Fruit fly (Drosophila melanogaster): ENCODE data around the gene CD98hc.

DNA sequence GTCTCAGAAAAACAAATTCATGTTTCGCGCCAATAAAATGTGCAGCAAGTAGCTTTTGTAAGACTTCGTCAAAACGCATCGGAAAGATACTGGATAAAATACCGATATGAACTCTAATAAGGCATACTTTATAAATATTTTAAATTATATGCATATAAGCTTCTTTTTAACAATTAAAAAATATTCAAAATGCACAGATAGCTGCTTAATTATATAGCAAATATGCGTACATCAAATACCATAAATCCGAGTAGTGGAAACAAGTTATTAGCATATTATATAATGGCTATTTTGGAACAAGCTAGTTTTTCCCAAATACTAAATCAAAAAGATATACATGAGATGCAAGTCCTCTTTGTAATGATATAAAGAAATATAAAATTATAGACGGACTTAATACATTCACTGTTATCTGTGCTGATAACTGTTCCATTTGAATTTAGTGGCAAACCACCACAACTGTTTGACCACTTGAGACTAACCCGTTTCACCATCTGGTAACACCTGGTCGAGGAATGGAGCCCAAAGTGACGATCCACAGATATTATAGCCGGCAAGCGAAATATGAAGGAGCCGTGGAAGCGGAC, 21.4 kb upstream of the CD98hc start, which contains the start of gene PIG-H:
- no peak for TF ChIP-seq crp (GFP tag; optimal IDR thresholded peaks at IDR 0.05)
- TF ChIP-seq CG42726 (GFP tag; IDR thresholded peaks at IDR 0.05; ENCODE audit: partially characterized antibody), result no peak
